Fruit fly (Drosophila melanogaster) whole organism: ENCODE data around the gene CG42781.

ENCODE experiments used
- CG8478 ChIP-seq: fragments of >200 bp; optimal IDR thresholded peaks from 2 replicates; lab custom pipeline; 2018; ENCODE audit warnings: inconsistent platforms
- Dll ChIP-seq: fragments of >200 bp; optimal IDR thresholded peaks from 2 replicates; lab custom pipeline; 2017
- EcR ChIP-seq, 2 experiments: fragments of >200 bp; optimal IDR thresholded peaks; 2 replicates each; lab custom pipeline; 2017; ENCODE audit warnings: missing biosample characterization in 2 of 2, missing genetic modification characterization in 2 of 2, missing genetic modification reagents in 2 of 2
- pan ChIP-seq: fragments of >200 bp; optimal IDR thresholded peaks from 2 replicates; lab custom pipeline; 2017
- psq ChIP-seq: fragments of >200 bp; optimal IDR thresholded peaks from 2 replicates; lab custom pipeline; 2017
- usp ChIP-seq: fragments of >200 bp; optimal IDR thresholded peaks from 2 replicates; lab custom pipeline; 2017; ENCODE audit warnings: missing biosample characterization, missing genetic modification characterization, mixed read lengths

dm6 chrX:7336962-7337844, 45.6 kb downstream of the CG42781 start, which contains the start of gene CBP:
- TF ChIP-seq psq (lab: Kevin White, UChicago) = no peak
- no peak for TF ChIP-seq pan
- no peak for TF ChIP-seq CG8478 (lab: Kevin White, UChicago)
- TF ChIP-seq EcR (GFP tag; optimal IDR thresholded peaks at IDR 0.05; lab: Kevin White, UChicago) = no peak
- no peak for TF ChIP-seq usp (GFP tag; lab: Kevin White, UChicago)
- TF ChIP-seq Dll (lab: Kevin White, UChicago) = no peak
